Fruit fly (Drosophila melanogaster) S2 (cell line): ENCODE measurements around the gene CG15196.

Experiments
- CG8478 ChIP-seq: fragments of >200 bp; optimal IDR thresholded peaks from 2 replicates; lab custom pipeline; 2018
- CTCF ChIP-seq, 2 experiments: fragments of >200 bp; optimal IDR thresholded peaks; 2 replicates each; lab custom pipeline; 2018

DNA sequence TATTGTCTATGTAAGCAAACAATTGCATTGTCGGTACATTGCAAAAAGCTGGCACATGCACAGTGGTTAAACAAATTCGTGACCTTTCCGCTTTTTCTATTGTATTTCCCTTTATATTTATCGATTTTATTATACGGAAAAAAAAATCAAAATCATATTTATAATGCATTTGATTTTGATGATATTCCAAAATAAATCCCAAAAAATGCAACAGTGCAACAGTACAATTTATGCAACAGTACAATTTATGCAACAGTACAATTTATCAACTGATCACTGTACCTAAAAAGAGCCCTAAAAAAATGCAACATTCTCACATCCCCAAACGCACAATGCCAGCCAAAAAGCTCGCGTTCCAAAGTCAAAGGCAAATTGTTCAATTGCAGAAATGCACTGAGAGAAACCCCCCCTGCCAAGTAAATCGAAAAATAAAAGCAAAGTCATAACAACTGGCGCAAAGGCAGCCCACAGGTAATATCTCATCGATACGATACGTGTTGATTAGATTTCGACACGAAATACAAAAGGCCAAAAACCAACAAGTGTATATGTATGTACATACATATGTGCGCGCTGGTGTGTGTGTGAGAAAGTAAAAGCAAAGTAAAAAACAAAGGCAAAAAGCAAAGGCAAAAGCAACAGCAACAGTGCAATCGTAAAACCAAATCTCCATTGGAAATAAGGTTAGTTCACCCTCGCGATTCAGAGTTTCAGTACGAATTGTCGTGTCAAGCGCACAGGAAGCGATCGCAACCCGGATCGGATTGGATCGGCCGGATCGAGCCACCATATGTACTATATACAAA lies 32.3 kb downstream of the CG15196 start, which contains the start of gene Sk1:
- TF ChIP-seq CG8478 (lab: Kevin White, UChicago): no peak
- TF ChIP-seq CTCF (optimal IDR thresholded peaks at IDR 0.05; lab: Kevin White, UChicago): no peak
